Worm (Caenorhabditis elegans): ENCODE measurements around the gene gtap-2.

DNA sequence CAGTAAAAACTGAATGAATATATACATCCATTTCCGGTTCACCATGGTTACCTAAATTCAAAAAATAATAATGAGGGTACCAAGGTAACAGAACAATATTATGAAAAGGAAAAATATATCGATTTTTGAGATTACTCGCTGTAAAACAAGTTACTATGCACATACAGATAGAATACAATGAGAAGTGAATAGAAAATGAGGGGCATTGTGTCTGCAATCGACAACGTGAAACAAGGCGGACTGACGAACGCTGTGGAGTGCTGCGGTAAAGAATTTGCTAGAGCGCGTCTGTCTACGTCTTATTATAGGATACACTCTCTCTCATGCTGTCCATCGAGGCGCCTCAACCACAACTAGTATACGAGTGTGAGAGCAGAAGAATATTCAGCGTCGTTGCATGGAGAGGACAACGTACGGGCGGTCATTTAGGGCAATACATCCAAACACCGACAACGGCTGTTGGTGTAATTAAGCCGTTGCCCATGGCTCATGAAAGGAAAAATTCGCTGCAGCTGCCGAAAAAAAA, 8.8 kb downstream of the gtap-2 start, which contains the start of gene cnx-1:
- TF ChIP-seq tbx-11 (GFP tag; IDR thresholded peaks at IDR 0.05) (no peak), ama-1 (optimal IDR thresholded peaks at IDR 0.05) (no peak), ets-7 (tag; optimal IDR thresholded peaks at IDR 0.05) (no peak), sea-1 (GFP tag; conservative IDR thresholded peaks at IDR 0.05) (no peak), hmg-4 (GFP tag; optimal IDR thresholded peaks at IDR 0.05) (peak; percentile 73)
